Fruit fly (Drosophila melanogaster) Kc167 (cell line): ENCODE data around the gene Dhc1.

Experiments used
- Sin3A ChIP-seq: fragments of >200 bp; optimal IDR thresholded peaks from 2 replicates; lab custom pipeline; 2018; ENCODE audit warnings: missing external identifiers
- h ChIP-seq: fragments of >200 bp; optimal IDR thresholded peaks from 3 replicates; lab custom pipeline; 2018; ENCODE audit warnings: missing external identifiers
- insv ChIP-seq: fragments of >200 bp; optimal IDR thresholded peaks from 3 replicates; lab custom pipeline; 2018; ENCODE audit warnings: missing external identifiers
- psq ChIP-seq: fragments of >200 bp; optimal IDR thresholded peaks from 2 replicates; lab custom pipeline; 2017; ENCODE audit warnings: missing external identifiers
- ttk ChIP-seq: sonication (Bioruptor generic); optimal IDR thresholded peaks from 2 replicates; lab custom pipeline; 2017; ENCODE audit warnings: missing external identifiers

DNA sequence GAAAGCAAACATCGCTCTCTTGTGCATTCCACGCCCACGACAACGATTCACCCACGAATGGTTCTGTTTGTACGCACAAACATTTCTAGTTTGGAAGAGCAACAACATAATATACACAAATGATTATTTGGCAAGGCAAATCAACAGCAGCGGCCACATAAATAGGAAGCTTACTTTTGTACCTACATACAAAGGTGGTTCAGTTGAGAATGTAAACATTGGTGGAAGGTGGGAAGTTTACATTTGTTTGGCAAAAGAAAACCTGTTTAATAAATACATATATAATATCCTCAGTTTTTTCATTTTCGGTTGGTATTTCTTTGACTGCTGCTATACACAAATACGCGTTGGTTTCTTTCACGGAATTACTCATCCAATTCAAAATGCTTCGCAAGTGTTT lies 28.1 kb upstream of the Dhc1 start:
- no peak for TF ChIP-seq Sin3A (lab: Kevin White, UChicago)
- no peak for TF ChIP-seq psq (lab: Kevin White, UChicago)
- no peak for TF ChIP-seq insv (lab: Kevin White, UChicago)
- no peak for TF ChIP-seq ttk (lab: Kevin White, UChicago)
- no peak for TF ChIP-seq h (lab: Kevin White, UChicago)
